Worm (Caenorhabditis elegans) whole organism, L4/young adult: Measurements from ENCODE around the gene F41G3.6.
"Not testable (repeated sequence)": the region's sequence is repeated elsewhere in the genome, so short reads cannot be mapped to it uniquely, and the experiment has no call there.

Source experiments
- W03F9.2 ChIP-seq: fragments of 150-350 bp; optimal IDR thresholded peaks from 2 replicates; lab custom pipeline; 2014; ENCODE audit warnings: missing biosample characterization, missing genetic modification characterization
- dao-5 ChIP-seq: sonication (generic microtip); optimal IDR thresholded peaks from 2 replicates; lab custom pipeline; 2016; ENCODE audit warnings: missing genotype, missing genetic modification characterization, moderate library complexity, missing compliant biosample characterization
- him-1 ChIP-seq: sonication (generic microtip); optimal IDR thresholded peaks from 2 replicates; lab custom pipeline; 2016; ENCODE audit warnings: missing genotype, missing genetic modification reagents, missing genetic modification characterization, missing compliant biosample characterization

F41G3.6 gene

ce11 chrII:6746404-6746803 lies 3.7 kb downstream of the F41G3.6 start, which contains the start of gene F41G3.5:
Gene F41G3.5, plus strand, starts transcription at chrII:6746704.
- no peak for TF ChIP-seq W03F9.2
- TF ChIP-seq him-1 (tag; lab: Kevin White, UChicago): no peak
- no peak for TF ChIP-seq dao-5 (tag; lab: Kevin White, UChicago)

DNA sequence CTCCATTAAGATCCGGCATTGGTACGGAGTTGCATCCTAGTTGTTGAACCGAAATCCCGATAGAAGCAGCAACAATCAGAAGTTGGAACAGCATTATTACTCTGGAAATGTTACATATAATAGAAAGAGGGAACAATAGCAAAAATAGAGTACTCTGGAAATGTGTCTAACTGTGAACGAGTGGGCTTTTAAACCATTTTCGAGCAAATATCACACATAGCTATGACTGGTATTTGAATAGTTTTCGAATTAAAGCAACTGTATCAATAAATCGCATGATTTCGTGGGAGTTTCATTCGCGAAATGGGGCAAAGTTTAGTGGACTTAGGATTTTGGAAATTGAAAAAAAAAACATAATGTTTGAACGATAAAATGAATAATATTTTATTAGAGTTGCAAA lies 6.7 kb downstream of the F41G3.6 start, which contains the start of gene F41G3.10:
TSS of gene F41G3.10 (minus strand) at position 101 of the 400 bp plus-strand sequence.
- TF ChIP-seq dao-5 (tag; lab: Kevin White, UChicago) (no peak), him-1 (tag; lab: Kevin White, UChicago) (no peak), W03F9.2 (no peak)

ce11 chrII:6750929-6751328 lies 8.2 kb downstream of the F41G3.6 start, which contains the start of gene F41G3.20:
Gene F41G3.20, minus strand, starts transcription at chrII:6751029.
- no peak for TF ChIP-seq W03F9.2
- TF ChIP-seq him-1 (tag; lab: Kevin White, UChicago): no peak
- no peak for TF ChIP-seq dao-5 (tag; lab: Kevin White, UChicago)

DNA sequence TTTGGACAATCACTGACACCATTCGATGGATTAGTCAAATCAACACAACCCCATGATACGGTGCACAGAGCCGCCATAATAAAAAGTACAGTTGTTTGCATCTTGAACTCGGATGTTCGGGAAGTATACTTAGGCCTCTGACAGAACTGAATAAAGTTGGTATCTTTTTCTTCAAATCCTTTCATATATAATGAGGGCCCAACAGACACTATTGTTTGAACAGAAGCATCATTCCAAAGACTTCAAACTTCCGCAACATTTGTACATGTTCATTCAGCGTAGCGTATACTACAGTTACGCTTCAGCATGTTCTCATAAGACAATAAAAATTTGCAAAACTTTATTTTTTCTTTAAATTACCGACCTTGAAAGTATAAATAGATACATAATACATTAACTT lies 9.3 kb downstream of the F41G3.6 start, which contains the start of gene F41G3.19:
TSS of gene F41G3.19 (minus strand) at position 101 of the 400 bp plus-strand sequence.
- TF ChIP-seq dao-5 (tag; lab: Kevin White, UChicago): no peak
- no peak for TF ChIP-seq W03F9.2
- no peak for TF ChIP-seq him-1 (tag; lab: Kevin White, UChicago)

DNA sequence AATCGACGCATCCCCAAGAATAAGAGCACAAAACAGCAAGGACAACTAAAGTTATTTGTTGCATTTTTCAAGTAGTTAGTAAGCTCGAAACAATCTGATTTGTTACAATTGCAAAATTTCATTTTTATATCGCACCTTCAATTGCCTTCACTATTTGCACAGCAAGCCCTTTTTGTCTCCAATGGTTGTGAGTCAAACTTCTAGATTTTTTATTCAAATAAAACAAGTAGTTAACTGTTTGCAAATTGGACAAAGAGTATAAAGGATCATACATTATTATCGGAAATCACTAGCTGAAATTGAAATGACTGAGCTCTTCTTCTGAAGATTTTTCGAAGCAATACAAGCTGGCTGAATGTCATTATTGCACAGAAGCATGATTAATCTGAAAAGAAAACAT lies 10.1 kb downstream of the F41G3.6 start, which contains the start of gene F41G3.21:
TSS of gene F41G3.21 (minus strand) at position 101 of the 400 bp plus-strand sequence.
- no peak for TF ChIP-seq dao-5 (tag; lab: Kevin White, UChicago)
- no peak for TF ChIP-seq W03F9.2
- no peak for TF ChIP-seq him-1 (tag; lab: Kevin White, UChicago)

DNA sequence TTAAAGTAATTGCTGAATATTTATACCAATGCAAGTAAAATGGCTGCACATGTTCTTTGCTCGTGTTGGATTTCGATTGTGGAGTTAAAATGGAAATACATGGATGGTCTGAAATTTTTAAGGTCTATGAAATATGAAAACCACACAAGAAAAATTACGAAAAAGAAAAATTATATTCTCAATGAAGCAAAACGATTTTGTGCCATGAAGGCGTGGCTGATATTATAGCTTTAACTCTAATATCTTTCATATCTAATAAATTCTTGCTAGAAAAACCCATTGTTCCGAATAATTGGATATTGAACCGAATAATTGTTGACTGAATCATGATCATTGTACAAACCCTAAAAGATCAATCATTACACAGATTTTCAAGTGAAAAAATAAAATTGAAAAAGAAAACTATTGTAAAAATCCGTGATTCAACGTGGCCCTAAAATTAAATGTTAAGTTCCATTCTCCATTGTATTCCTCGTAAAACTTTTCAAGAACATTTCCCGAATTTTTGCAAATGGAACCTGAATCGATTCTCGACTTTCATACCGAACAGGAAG lies 12.0 kb downstream of the F41G3.6 start, which contains the start of the genes srx-95 and fis-1:
TSS of gene srx-95 (minus strand) at position 101 of the 554 bp plus-strand sequence.
TSS of gene fis-1 (plus strand) at position 504 of the 554 bp plus-strand sequence.
- TF ChIP-seq W03F9.2: no peak
- TF ChIP-seq him-1 (tag; lab: Kevin White, UChicago): no peak
- no peak for TF ChIP-seq dao-5 (tag; lab: Kevin White, UChicago)

- TF ChIP-seq him-1 (tag; lab: Kevin White, UChicago): no peak
These were observed 13.5 kb downstream of the F41G3.6 start, which contains the start of gene F41G3.3 for ce11 chrII:6756232-6756631. Gene F41G3.3, plus strand, starts transcription at chrII:6756532.

ce11 chrII:6764734-6765133 lies 22.0 kb downstream of the F41G3.6 start, which contains the start of gene nlp-50:
Gene nlp-50, plus strand, starts transcription at chrII:6765034.
- no peak for TF ChIP-seq him-1 (tag; lab: Kevin White, UChicago)
- no peak for TF ChIP-seq dao-5 (tag; lab: Kevin White, UChicago)
- no peak for TF ChIP-seq W03F9.2

DNA sequence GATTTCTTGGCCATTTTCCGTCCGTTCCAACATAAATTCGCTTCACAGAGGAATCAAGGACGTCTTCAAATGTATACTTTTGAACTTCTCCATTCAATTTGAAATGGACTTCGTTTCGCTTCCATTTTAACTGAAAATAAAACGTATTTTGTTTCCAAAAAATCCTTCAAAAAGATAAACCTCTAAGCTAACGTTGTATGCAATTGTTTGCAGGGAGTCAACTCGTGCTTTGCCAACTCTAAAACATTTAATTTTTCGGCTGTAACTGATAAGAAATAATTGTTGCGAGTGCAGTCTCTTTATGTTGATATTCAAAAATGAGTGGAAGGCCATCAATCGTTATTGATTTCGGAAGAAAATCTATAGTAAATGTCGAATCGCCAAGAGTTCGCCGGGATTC lies 25.3 kb downstream of the F41G3.6 start, which contains the start of gene F41G3.18:
TSS of gene F41G3.18 (plus strand) at position 301 of the 400 bp plus-strand sequence.
- TF ChIP-seq him-1 (tag; lab: Kevin White, UChicago) (no peak), dao-5 (tag; lab: Kevin White, UChicago) (no peak), W03F9.2 (no peak)

DNA sequence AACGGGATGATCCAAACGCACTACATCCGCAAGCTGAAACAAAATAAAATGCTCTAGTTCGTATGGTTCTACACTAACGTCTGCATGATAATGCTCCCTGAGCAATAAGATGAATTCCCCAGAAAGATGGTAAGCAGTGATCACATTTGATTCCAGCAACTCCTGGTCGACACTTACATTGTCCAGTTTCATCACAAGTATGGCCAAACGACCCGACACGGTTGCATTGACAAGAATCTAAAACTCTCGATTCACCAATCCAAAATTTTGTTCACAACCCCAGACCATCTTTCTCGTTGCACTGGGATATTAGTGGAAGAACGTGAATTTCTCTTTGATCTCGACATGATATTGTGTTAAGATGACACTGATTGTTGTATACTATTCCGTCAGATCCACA lies 27.3 kb downstream of the F41G3.6 start:
- TF ChIP-seq him-1 (tag; lab: Kevin White, UChicago): no peak
- TF ChIP-seq dao-5 (tag; lab: Kevin White, UChicago): no peak
- no peak for TF ChIP-seq W03F9.2

ce11 chrII:6772482-6772881 lies 29.8 kb downstream of the F41G3.6 start:
- TF ChIP-seq W03F9.2 (no peak), him-1 (tag; lab: Kevin White, UChicago) (no peak), dao-5 (tag; lab: Kevin White, UChicago) (no peak)

DNA sequence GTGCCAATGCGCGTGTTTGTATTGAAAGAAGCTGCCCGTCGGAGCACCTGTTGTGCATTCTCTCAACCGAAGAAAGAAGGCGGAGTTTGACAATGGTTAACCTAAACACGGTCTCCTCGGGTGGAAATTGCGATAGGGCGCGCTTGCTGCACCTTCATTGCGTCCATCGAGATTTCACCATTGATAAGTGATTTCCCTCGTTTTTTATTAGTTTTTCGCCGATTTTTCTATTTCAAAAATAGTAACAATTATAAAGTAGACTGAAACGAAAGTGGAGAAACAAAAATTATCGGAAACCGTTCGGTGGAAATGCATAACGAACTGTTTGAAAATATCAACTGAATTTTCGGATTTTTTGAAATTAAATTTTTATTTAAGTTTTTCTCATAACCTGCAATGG lies 32.4 kb downstream of the F41G3.6 start, which contains the start of gene agr-1:
TSS of gene agr-1 (minus strand) at position 101 of the 400 bp plus-strand sequence.
- not testable (repeated sequence) for TF ChIP-seq dao-5 (tag; lab: Kevin White, UChicago); W03F9.2; him-1 (tag; lab: Kevin White, UChicago)

- TF ChIP-seq him-1 (tag; lab: Kevin White, UChicago) (peak; percentile 33), W03F9.2 (peak; percentile 75), dao-5 (tag; lab: Kevin White, UChicago) (no peak)
These were observed 33.8 kb downstream of the F41G3.6 start, which contains the start of gene ssup-72 for ce11 chrII:6776418-6777034. Gene ssup-72, plus strand, starts transcription at chrII:6776598.

DNA sequence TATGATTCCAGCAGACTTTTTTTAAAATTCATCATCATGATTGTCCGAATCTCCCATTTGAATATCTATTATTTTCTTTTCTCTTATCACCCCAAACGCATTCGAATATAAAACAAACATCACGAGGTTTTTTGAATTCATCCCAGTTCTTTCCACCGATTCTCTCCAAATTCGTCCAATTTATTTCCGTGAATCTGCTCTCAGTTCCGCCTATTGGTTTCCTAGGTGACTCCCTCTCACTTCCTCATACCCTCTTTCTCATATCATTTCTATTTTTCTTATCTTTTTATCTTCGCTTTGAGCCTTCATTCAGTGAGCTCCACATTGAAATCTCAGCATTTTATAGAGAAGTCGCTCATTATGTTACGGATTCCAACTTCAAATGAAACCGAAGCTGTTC lies 36.4 kb downstream of the F41G3.6 start, which contains the start of gene T13C2.7:
TSS of gene T13C2.7 (plus strand) at position 301 of the 400 bp plus-strand sequence.
- TF ChIP-seq dao-5 (tag; lab: Kevin White, UChicago) (no peak), W03F9.2 (no peak), him-1 (tag; lab: Kevin White, UChicago) (no peak)
